Fruit fly (Drosophila melanogaster) whole organism: ENCODE results near the gene arx.

Experiments used
- CG8478 ChIP-seq: fragments of >200 bp; optimal IDR thresholded peaks from 2 replicates; lab custom pipeline; 2018; ENCODE audit warnings: inconsistent platforms
- Dll ChIP-seq: fragments of >200 bp; optimal IDR thresholded peaks from 2 replicates; lab custom pipeline; 2017
- EcR ChIP-seq, 2 experiments: fragments of >200 bp; optimal IDR thresholded peaks; 2 replicates each; lab custom pipeline; 2017; ENCODE audit warnings: missing biosample characterization in 2 of 2, missing genetic modification characterization in 2 of 2, missing genetic modification reagents in 2 of 2
- pan ChIP-seq: fragments of >200 bp; optimal IDR thresholded peaks from 2 replicates; lab custom pipeline; 2017
- psq ChIP-seq: fragments of >200 bp; optimal IDR thresholded peaks from 2 replicates; lab custom pipeline; 2017
- usp ChIP-seq: fragments of >200 bp; optimal IDR thresholded peaks from 2 replicates; lab custom pipeline; 2017; ENCODE audit warnings: missing biosample characterization, missing genetic modification characterization, mixed read lengths

- TF ChIP-seq usp (GFP tag; lab: Kevin White, UChicago) = no peak
- TF ChIP-seq psq (lab: Kevin White, UChicago) = no peak
- no peak for TF ChIP-seq CG8478 (lab: Kevin White, UChicago)
- no peak for TF ChIP-seq pan (lab: Kevin White, UChicago)
- TF ChIP-seq EcR (GFP tag; optimal IDR thresholded peaks at IDR 0.05; lab: Kevin White, UChicago) = no peak
- no peak for TF ChIP-seq Dll (lab: Kevin White, UChicago)
Measured at dm6 chr3L:18854412-18854811, 46.9 kb downstream of the arx start.
